Fruit fly (Drosophila melanogaster) whole organism: ENCODE results near the gene Lerp.

Experiments used
- CG8478 ChIP-seq: fragments of >200 bp; optimal IDR thresholded peaks from 2 replicates; lab custom pipeline; 2018; ENCODE audit warnings: inconsistent platforms
- Dll ChIP-seq: fragments of >200 bp; optimal IDR thresholded peaks from 2 replicates; lab custom pipeline; 2017
- EcR ChIP-seq, 2 experiments: fragments of >200 bp; optimal IDR thresholded peaks; 2 replicates each; lab custom pipeline; 2017; ENCODE audit warnings: missing biosample characterization in 2 of 2, missing genetic modification characterization in 2 of 2, missing genetic modification reagents in 2 of 2
- pan ChIP-seq: fragments of >200 bp; optimal IDR thresholded peaks from 2 replicates; lab custom pipeline; 2017
- psq ChIP-seq: fragments of >200 bp; optimal IDR thresholded peaks from 2 replicates; lab custom pipeline; 2017
- usp ChIP-seq: fragments of >200 bp; optimal IDR thresholded peaks from 2 replicates; lab custom pipeline; 2017; ENCODE audit warnings: missing biosample characterization, missing genetic modification characterization, mixed read lengths

dm6 chr3R:26881121-26881895, 18.4 kb upstream of the Lerp start, which contains the start of the genes ro and T48:
- TF ChIP-seq CG8478 (lab: Kevin White, UChicago) (no peak), psq (lab: Kevin White, UChicago) (no peak), usp (GFP tag; lab: Kevin White, UChicago) (no peak), pan (no peak), Dll (lab: Kevin White, UChicago) (no peak), EcR (GFP tag; optimal IDR thresholded peaks at IDR 0.05; lab: Kevin White, UChicago) (no peak)
